Fruit fly (Drosophila melanogaster): ENCODE data around the gene Tsen54.

dm6 chr3L:12188518-12188917, 17.3 kb downstream of the Tsen54 start, which contains the start of gene Est-6:
- no peak for TF ChIP-seq CG8478 (optimal IDR thresholded peaks at IDR 0.05)
- TF ChIP-seq CTCF (optimal IDR thresholded peaks at IDR 0.05) = no peak

All from S2 (cell line).